Worm (Caenorhabditis elegans): Measurements from ENCODE around the gene odc-1.

odc-1 gene

ce11 chrV:6874735-6875134 lies 25.3 kb downstream of the odc-1 start:
- TF ChIP-seq rnt-1 (tag; optimal IDR thresholded peaks at IDR 0.05) (peak; percentile 23), unc-98 (GFP tag; IDR thresholded peaks at IDR 0.05) (no peak)

- no peak for TF ChIP-seq nhr-84 (tag; optimal IDR thresholded peaks at IDR 0.05)
- TF ChIP-seq jun-1 (tag; optimal IDR thresholded peaks at IDR 0.05), result no peak
- TF ChIP-seq egl-13 (tag; optimal IDR thresholded peaks at IDR 0.05), result no peak
- no peak for TF ChIP-seq lin-13 (GFP tag; optimal IDR thresholded peaks at IDR 0.05)
- TF ChIP-seq sup-37 (GFP tag; optimal IDR thresholded peaks at IDR 0.05), result no peak
- TF ChIP-seq nhr-90 (tag; optimal IDR thresholded peaks at IDR 0.05; ENCODE audit: poor library complexity), result no peak
- TF ChIP-seq ztf-4 (tag; optimal IDR thresholded peaks at IDR 0.05), result no peak
- TF ChIP-seq nhr-47 (tag; optimal IDR thresholded peaks at IDR 0.05), result no peak
Observed at ce11 chrV:6870004-6870403, 30.0 kb downstream of the odc-1 start, which contains the start of gene frpr-18. TSS of gene frpr-18 (plus strand) at chrV:6870304.

ce11 chrV:6854711-6855110 lies 45.3 kb downstream of the odc-1 start, which contains the start of gene gpa-10:
TSS of gene gpa-10 (minus strand) at chrV:6854811.
- TF ChIP-seq egl-27 (tag; optimal IDR thresholded peaks at IDR 0.05) (no peak), efl-1 (optimal IDR thresholded peaks at IDR 0.05) (no peak), efl-1 (GFP tag; optimal IDR thresholded peaks at IDR 0.05 in 1 of 2) (no peak), sptf-1 (tag; optimal IDR thresholded peaks at IDR 0.05) (no peak), pqm-1 (tag; optimal IDR thresholded peaks at IDR 0.05) (no peak), nhr-90 (tag; optimal IDR thresholded peaks at IDR 0.05; ENCODE audit: poor library complexity) (no peak), fos-1 (tag; optimal IDR thresholded peaks at IDR 0.05) (no peak), ama-1 (optimal IDR thresholded peaks at IDR 0.05) (no peak), ceh-63 (GFP tag; optimal IDR thresholded peaks at IDR 0.05) (no peak), fkh-10 (GFP tag; optimal IDR thresholded peaks at IDR 0.05) (no peak), C16A3.4 (tag; optimal IDR thresholded peaks at IDR 0.05) (no peak), grh-1 (GFP tag; IDR thresholded peaks at IDR 0.05) (no peak)
